Fruit fly (Drosophila melanogaster) whole organism, embryonic: ENCODE data around the gene Sld5.

Experiments used
- CG12236 ChIP-seq: fragments of 200-800 bp; sonication (Bioruptor generic); optimal IDR thresholded peaks from 2 replicates; lab custom pipeline; 2016; ENCODE audit warnings: missing biosample characterization, missing genetic modification characterization
- CG1602 ChIP-seq: fragments of 200-800 bp; sonication (Bioruptor generic); optimal IDR thresholded peaks from 3 replicates; lab custom pipeline; 2016; ENCODE audit warnings: missing biosample characterization, missing genetic modification characterization
- CG1792 ChIP-seq: fragments of 200-800 bp; sonication (Bioruptor generic); optimal IDR thresholded peaks from 2 replicates; lab custom pipeline; 2016; ENCODE audit warnings: missing biosample characterization, missing genetic modification characterization
- CG30403 ChIP-seq: fragments of 200-800 bp; sonication (Bioruptor generic); optimal IDR thresholded peaks from 3 replicates; lab custom pipeline; 2016; ENCODE audit warnings: missing biosample characterization, missing genetic modification characterization
- CG43689 ChIP-seq: fragments of 200-800 bp; sonication (Bioruptor generic); IDR thresholded peaks from 2 replicates; pipeline ENCODE4 v1.3.6; 2022; ENCODE audit warnings: missing biosample characterization, missing genetic modification characterization
- CG6854 ChIP-seq: fragments of 200-800 bp; sonication (Bioruptor generic); optimal IDR thresholded peaks from 3 replicates; lab custom pipeline; 2017; ENCODE audit warnings: missing biosample characterization, mild to moderate bottlenecking, missing genetic modification characterization
- Stat92E ChIP-seq, 3 experiments: fragments of >200 bp in 2 of 3; fragments of 200-800 bp in 1 of 3; sonication (Bioruptor generic) in 1 of 3; optimal IDR thresholded peaks; 2 replicates each; lab custom pipeline; 2017 to 2019; ENCODE audit warnings: missing biosample characterization in 3 of 3, missing genetic modification characterization in 3 of 3, mild to moderate bottlenecking in 1 of 3, moderate library complexity in 1 of 3
- ci ChIP-seq: fragments of 200-800 bp; sonication (Bioruptor generic); IDR thresholded peaks from 3 replicates; pipeline ENCODE4 v1.3.6; 2022; ENCODE audit warnings: missing biosample characterization, missing genetic modification characterization
- danr ChIP-seq: fragments of 200-800 bp; sonication (Bioruptor generic); IDR thresholded peaks from 2 replicates; pipeline ENCODE4 v1.3.6; 2022; ENCODE audit warnings: missing biosample characterization, missing genetic modification characterization
- dmrt99B ChIP-seq: fragments of 200-800 bp; sonication (Bioruptor generic); optimal IDR thresholded peaks from 2 replicates; lab custom pipeline; 2018; ENCODE audit warnings: missing biosample characterization, mild to moderate bottlenecking, missing genetic modification characterization, moderate library complexity
- lbe ChIP-seq: fragments of 200-800 bp; sonication (Bioruptor generic); optimal IDR thresholded peaks from 2 replicates; lab custom pipeline; 2016; ENCODE audit warnings: missing biosample characterization, mild to moderate bottlenecking, missing genetic modification characterization
- pan ChIP-seq, 4 experiments: fragments of >200 bp in 3 of 4; fragments of 200-800 bp in 1 of 4; sonication (Bioruptor generic) in 1 of 4; optimal IDR thresholded peaks in 3 of 4; IDR thresholded peaks in 1 of 4; 2 replicates each; pipeline versions ENCODE4 v1.3.6 to Lab custom; 2017 to 2022; ENCODE audit warnings: missing biosample characterization in 2 of 4, missing genetic modification characterization in 2 of 4, mixed read lengths in 1 of 4

- TF ChIP-seq CG12236 (GFP tag; lab: Kevin White, UChicago) (no peak), CG1792 (GFP tag; lab: Kevin White, UChicago) (no peak), pan (optimal IDR thresholded peaks at IDR 0.05; lab: Kevin White, UChicago) (no peak), pan (GFP tag; optimal IDR thresholded peaks at IDR 0.05 in 1 of 2, IDR thresholded peaks at IDR 0.05 in 1 of 2) (no peak), CG1602 (GFP tag; lab: Kevin White, UChicago) (no peak), Stat92E (GFP tag; optimal IDR thresholded peaks at IDR 0.05; lab: Kevin White, UChicago) (no peak), lbe (GFP tag; lab: Kevin White, UChicago) (no peak), CG30403 (no peak), danr (GFP tag; lab: Robert Waterston, UW) (no peak), CG6854 (GFP tag; lab: Kevin White, UChicago) (no peak), CG43689 (GFP tag; lab: Robert Waterston, UW) (no peak), ci (no peak), dmrt99B (no peak)
These were observed 33.1 kb downstream of the Sld5 start for dm6 chr3R:26023252-26023651.
